Worm (Caenorhabditis elegans): Measurements from ENCODE around the gene dpy-11.

DNA sequence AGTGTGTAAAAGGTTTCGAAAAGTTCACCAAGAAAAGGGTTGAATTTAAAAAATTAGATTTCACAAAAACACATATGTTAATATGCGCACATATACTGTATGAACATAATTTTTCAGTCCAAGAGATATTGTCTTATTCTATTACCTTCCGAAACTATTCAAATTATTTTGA, 3.1 kb upstream of the dpy-11 start, which contains the start of gene F46E10.3:
- TF ChIP-seq ama-1 (optimal IDR thresholded peaks at IDR 0.05) (no peak), lin-15B (tag; optimal IDR thresholded peaks at IDR 0.05) (no peak), ceh-28 (tag; optimal IDR thresholded peaks at IDR 0.05) (no peak), nhr-25 (tag; optimal IDR thresholded peaks at IDR 0.05) (no peak), unc-62 (GFP tag; optimal IDR thresholded peaks at IDR 0.05) (no peak), aly-2 (tag; optimal IDR thresholded peaks at IDR 0.05) (no peak), zag-1 (tag; optimal IDR thresholded peaks at IDR 0.05) (no peak), egl-27 (tag; optimal IDR thresholded peaks at IDR 0.05) (no peak), nhr-76 (tag; optimal IDR thresholded peaks at IDR 0.05) (no peak)
